Worm (Caenorhabditis elegans) whole organism, mixed stage, embryonic: ENCODE data around the gene sdz-7.

Experiments used
- elt-1 ChIP-seq: sonication (generic microtip); optimal IDR thresholded peaks from 2 replicates; lab custom pipeline; 2017; ENCODE audit warnings: missing genetic modification characterization, mild to moderate bottlenecking, missing compliant biosample characterization, antibody characterized with exemption, moderate library complexity, borderline replicate concordance; ENCODE audit not compliant: insufficient read depth
- ham-2 ChIP-seq: fragments of 200-800 bp; sonication (Bioruptor generic); optimal IDR thresholded peaks from 2 replicates; lab custom pipeline; 2018; ENCODE audit warnings: mild to moderate bottlenecking, missing genetic modification characterization, missing compliant biosample characterization
- nhr-12 ChIP-seq: fragments of 150-350 bp; optimal IDR thresholded peaks from 2 replicates; lab custom pipeline; 2014; ENCODE audit warnings: missing biosample characterization, missing genetic modification characterization
- nhr-237 ChIP-seq: fragments of 150-350 bp; optimal IDR thresholded peaks from 2 replicates; lab custom pipeline; 2014; ENCODE audit warnings: missing biosample characterization, missing genetic modification characterization
- pha-4 ChIP-seq: fragments of 150-350 bp; optimal IDR thresholded peaks from 2 replicates; lab custom pipeline; 2018; ENCODE audit warnings: missing biosample characterization, missing genetic modification reagents, missing genetic modification characterization
- unc-62 ChIP-seq: fragments of 150-350 bp; optimal IDR thresholded peaks from 2 replicates; lab custom pipeline; 2014; ENCODE audit warnings: missing biosample characterization, missing genetic modification reagents, missing genetic modification characterization

- TF ChIP-seq elt-1 (tag; lab: Kevin White, UChicago) (no peak), nhr-237 (tag; lab: Kevin White, UChicago) (no peak), pha-4 (no peak), unc-62 (GFP tag; lab: Kevin White, UChicago) (no peak), ham-2 (GFP tag; lab: Kevin White, UChicago) (no peak), nhr-12 (tag; lab: Kevin White, UChicago) (no peak)
These were observed 41.9 kb downstream of the sdz-7 start, which contains the start of gene oac-4 for ce11 chrII:3835915-3836314.
